Fruit fly (Drosophila melanogaster) whole organism, adult: ENCODE measurements around the gene CG31465.

Experiments
- CG14711 ChIP-seq: fragments of 200-800 bp; sonication (Bioruptor generic); optimal IDR thresholded peaks from 2 replicates; lab custom pipeline; 2018; ENCODE audit warnings: missing biosample characterization, mild to moderate bottlenecking, missing genetic modification characterization, moderate library complexity
- Crg-1 ChIP-seq: fragments of 200-800 bp; sonication (Bioruptor generic); optimal IDR thresholded peaks from 2 replicates; lab custom pipeline; 2016; ENCODE audit warnings: missing biosample characterization, missing genetic modification characterization
- kay ChIP-seq: fragments of 200-800 bp; sonication (Bioruptor generic); peaks from one replicate; lab custom pipeline; 2016; ENCODE audit warnings: missing biosample characterization, missing genetic modification characterization, borderline replicate concordance

dm6 chr3R:21880510-21880909 is at the start of gene CG31465:
- no peak for TF ChIP-seq kay (GFP tag; lab: Kevin White, UChicago)
- TF ChIP-seq Crg-1, result no peak
- TF ChIP-seq CG14711 (tag; lab: Kevin White, UChicago), result no peak
